Worm (Caenorhabditis elegans) whole organism, L2 larva: ENCODE measurements around the gene F22E5.7.

Experiments
- aly-2 ChIP-seq: fragments of 150-350 bp; optimal IDR thresholded peaks from 2 replicates; lab custom pipeline; 2014; ENCODE audit warnings: missing biosample characterization, missing genetic modification characterization
- elt-3 ChIP-seq: sonication (generic microtip); optimal IDR thresholded peaks from 2 replicates; lab custom pipeline; 2017; ENCODE audit warnings: missing biosample characterization, missing genetic modification characterization
- gmeb-1 ChIP-seq: fragments of 150-350 bp; optimal IDR thresholded peaks from 2 replicates; lab custom pipeline; 2014; ENCODE audit warnings: missing biosample characterization, missing genetic modification characterization
- lin-13 ChIP-seq: fragments of 150-350 bp; optimal IDR thresholded peaks from 2 replicates; lab custom pipeline; 2014; ENCODE audit warnings: missing biosample characterization, missing genetic modification reagents, missing genetic modification characterization
- mdl-1 ChIP-seq, 2 experiments: fragments of 150-350 bp in 1 of 2; sonication (generic microtip) in 1 of 2; optimal IDR thresholded peaks; 2 replicates each; lab custom pipeline; 2017; ENCODE audit warnings: missing biosample characterization in 2 of 2, missing genetic modification characterization in 2 of 2
- nhr-12 ChIP-seq: fragments of 150-350 bp; optimal IDR thresholded peaks from 2 replicates; lab custom pipeline; 2014; ENCODE audit warnings: missing biosample characterization, missing genetic modification characterization
- nhr-25 ChIP-seq: fragments of 150-350 bp; sonication (generic microtip); optimal IDR thresholded peaks from 3 replicates; lab custom pipeline; 2014; ENCODE audit warnings: missing biosample characterization, missing genetic modification characterization
- nhr-77 ChIP-seq: fragments of 150-350 bp; optimal IDR thresholded peaks from 2 replicates; lab custom pipeline; 2014; ENCODE audit warnings: missing biosample characterization, missing genetic modification characterization
- ztf-4 ChIP-seq: fragments of 150-350 bp; optimal IDR thresholded peaks from 2 replicates; lab custom pipeline; 2014; ENCODE audit warnings: missing biosample characterization, missing genetic modification characterization

DNA sequence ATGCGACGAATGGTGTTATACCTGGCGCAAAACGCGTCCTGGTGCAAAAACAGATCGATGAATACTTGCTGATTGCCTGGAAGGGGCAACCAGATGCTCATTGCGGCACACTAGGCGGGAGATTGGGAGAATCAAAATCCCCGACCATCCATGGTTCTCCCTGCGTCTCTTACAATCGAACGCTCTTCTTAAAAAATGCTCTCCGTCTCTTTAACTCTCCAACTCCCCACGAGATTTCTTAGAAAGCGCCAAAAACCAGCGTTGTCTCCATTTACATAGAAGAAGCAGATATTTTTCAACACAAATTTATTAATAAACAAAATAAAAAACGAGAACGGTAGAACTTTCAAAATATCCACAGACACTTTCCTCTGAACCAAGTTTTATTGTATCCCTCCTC is 39.2 kb downstream of the F22E5.7 start, which contains the start of gene F34D6.1:
- TF ChIP-seq ztf-4 (tag; lab: Kevin White, UChicago) (no peak), gmeb-1 (tag; lab: Kevin White, UChicago) (no peak), elt-3 (tag; lab: Kevin White, UChicago) (no peak), nhr-77 (tag; lab: Kevin White, UChicago) (no peak), lin-13 (GFP tag; lab: Kevin White, UChicago) (no peak), aly-2 (tag; lab: Kevin White, UChicago) (no peak), nhr-12 (tag; lab: Kevin White, UChicago) (no peak), mdl-1 (tag; optimal IDR thresholded peaks at IDR 0.05; lab: Kevin White, UChicago) (no peak), nhr-25 (tag; lab: Kevin White, UChicago) (no peak)
